Worm (Caenorhabditis elegans) whole organism, midembryonic: ENCODE data around the gene fkb-1.
"Not testable (repeated sequence)": the region's sequence is repeated elsewhere in the genome, so short reads cannot be mapped to it uniquely, and the experiment has no call there.

Experiments used
- T22C8.4 ChIP-seq: fragments of 200-800 bp; sonication (Bioruptor generic); IDR thresholded peaks from 2 replicates; pipeline ENCODE4 v1.3.6; 2022; ENCODE audit warnings: missing genetic modification characterization, missing compliant biosample characterization
- cog-1 ChIP-seq: sonication (generic microtip); optimal IDR thresholded peaks from 2 replicates; lab custom pipeline; 2016; ENCODE audit warnings: missing genetic modification characterization, missing compliant biosample characterization
- flt-1 ChIP-seq: fragments of 200-800 bp; sonication (Bioruptor generic); IDR thresholded peaks from 2 replicates; pipeline ENCODE4 v1.3.6; 2022; ENCODE audit warnings: missing genetic modification characterization, missing compliant biosample characterization
- klf-2 ChIP-seq: fragments of 200-800 bp; sonication (Bioruptor generic); conservative IDR thresholded peaks from 2 replicates; pipeline ENCODE4 v1.3.6; 2022; ENCODE audit warnings: missing genetic modification reagents, missing genetic modification characterization, missing compliant biosample characterization
- med-1 ChIP-seq: sonication (generic microtip); optimal IDR thresholded peaks from 2 replicates; lab custom pipeline; 2017; ENCODE audit warnings: missing genetic modification characterization, mild to moderate bottlenecking, missing compliant biosample characterization, antibody characterized with exemption, missing genetic modification reagents; ENCODE audit not compliant: insufficient read depth
- ref-1 ChIP-seq: fragments of 200-800 bp; sonication (Bioruptor generic); conservative IDR thresholded peaks from 2 replicates; pipeline ENCODE4 v1.3.6; 2022; ENCODE audit warnings: missing genetic modification reagents, missing genetic modification characterization, missing compliant biosample characterization
- tab-1 ChIP-seq: fragments of 200-800 bp; sonication (Bioruptor generic); IDR thresholded peaks from 2 replicates; pipeline ENCODE4 v1.3.6; 2022; ENCODE audit warnings: missing genetic modification characterization, missing compliant biosample characterization
- ztf-23 ChIP-seq: fragments of 200-800 bp; sonication (Bioruptor generic); IDR thresholded peaks from 2 replicates; pipeline ENCODE4 v1.3.6; 2022; ENCODE audit warnings: missing genetic modification reagents, missing genetic modification characterization, missing compliant biosample characterization
- ztf-29 ChIP-seq: fragments of 200-800 bp; sonication (Bioruptor generic); IDR thresholded peaks from 2 replicates; pipeline ENCODE4 v1.3.6; 2022; ENCODE audit warnings: missing genetic modification reagents, missing genetic modification characterization, missing compliant biosample characterization

The fkb-1 gene

DNA sequence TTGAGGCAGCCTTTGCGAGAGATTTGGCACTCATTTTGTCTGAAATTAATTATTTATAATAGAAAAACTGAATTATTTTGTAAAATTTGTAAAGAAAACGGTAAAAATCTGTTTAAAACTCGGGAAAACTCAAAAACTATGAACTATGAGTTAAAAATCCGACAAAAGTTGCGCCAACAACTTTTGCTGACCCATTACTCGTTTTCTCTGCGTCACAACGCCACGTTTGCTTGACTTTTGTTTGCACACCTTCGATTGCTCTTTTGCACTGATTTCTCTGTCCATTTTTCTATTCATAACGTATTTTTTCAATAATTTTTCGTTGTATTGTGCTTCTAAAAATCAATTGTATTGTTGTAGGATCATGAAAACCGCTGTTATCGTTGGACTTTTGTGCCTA lies at the start of gene fkb-1:
Gene fkb-1 (plus strand): TSS at position 361 of the 400 bp plus-strand sequence.
- no peak for TF ChIP-seq ref-1 (GFP tag; lab: Robert Waterston, UW)
- no peak for TF ChIP-seq med-1 (GFP tag; lab: Kevin White, UChicago)

DNA sequence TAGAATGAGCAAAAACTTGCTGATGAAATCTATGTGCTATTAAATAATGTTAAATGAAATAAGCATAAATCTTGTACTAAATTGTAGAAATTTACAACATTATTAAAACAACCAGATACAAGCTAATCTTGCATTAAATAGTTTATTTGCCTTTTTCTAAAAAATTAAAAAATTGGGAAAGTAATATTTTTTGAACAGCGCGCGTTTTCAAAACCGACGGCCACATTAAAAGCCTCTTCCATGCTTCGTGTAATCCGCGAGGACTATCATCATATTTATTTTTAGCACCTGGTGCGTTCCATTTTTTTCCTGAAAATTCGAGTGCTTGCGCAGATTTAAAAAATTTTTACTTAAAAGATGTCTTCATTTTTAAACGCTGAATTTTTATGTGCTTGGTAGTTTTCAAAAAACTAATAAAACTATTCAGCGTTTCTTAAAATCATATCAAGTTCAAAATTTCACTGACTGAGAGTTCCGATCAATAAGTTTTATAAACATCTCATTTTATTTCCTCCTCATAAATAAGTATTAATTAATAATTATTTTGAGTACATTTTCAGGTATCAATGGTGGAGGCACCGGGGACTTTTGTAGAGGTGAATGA lies 48.9 kb upstream of the fkb-1 start, which contains the start of gene Y43E12A.3:
Gene Y43E12A.3 (plus strand): TSS at position 554 of the 604 bp plus-strand sequence.
- not testable (repeated sequence) for TF ChIP-seq flt-1; klf-2; med-1 (GFP tag; lab: Kevin White, UChicago)

DNA sequence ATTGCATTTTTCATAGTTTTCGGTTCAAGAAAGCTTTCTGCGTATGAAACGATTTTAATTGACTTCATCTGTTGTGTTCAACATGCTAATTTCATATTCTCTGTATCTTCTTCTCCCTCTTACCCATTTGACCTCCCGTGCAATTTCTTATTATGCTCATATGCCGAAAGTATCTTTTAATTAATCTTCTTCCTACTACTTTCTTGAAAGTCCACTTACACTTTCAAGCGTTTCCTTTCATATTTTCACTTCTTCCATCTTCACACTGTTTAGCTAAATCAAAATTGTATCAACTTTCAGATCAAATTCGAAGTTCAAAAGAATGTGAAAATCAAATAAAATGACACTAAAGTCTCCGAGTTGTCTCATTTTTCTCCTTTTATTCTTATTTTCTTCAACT lies 45.7 kb upstream of the fkb-1 start, which contains the start of gene F13H10.5:
Gene F13H10.5 (plus strand): TSS at position 301 of the 400 bp plus-strand sequence.
- no peak for TF ChIP-seq klf-2

DNA sequence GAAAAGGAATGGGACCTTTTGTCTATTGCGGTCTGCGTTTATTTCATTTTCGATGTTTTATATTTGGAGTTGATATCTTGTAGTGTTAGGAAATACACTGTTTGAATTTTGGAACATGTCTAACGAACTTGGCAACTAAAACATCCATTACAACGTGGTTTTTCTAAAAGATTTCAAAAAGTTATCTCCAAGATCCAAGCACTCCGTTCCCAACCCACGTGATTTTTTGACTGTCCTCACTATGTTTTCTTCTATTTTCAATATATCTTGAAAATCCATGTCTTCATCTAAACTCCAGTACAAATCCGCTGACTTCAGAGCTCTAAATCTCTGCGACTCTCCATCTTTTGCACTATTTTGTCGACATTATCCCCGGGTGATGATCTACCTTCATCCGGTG lies 34.8 kb upstream of the fkb-1 start, which contains the start of gene F13H10.9:
Gene F13H10.9 (plus strand): TSS at position 301 of the 400 bp plus-strand sequence.
- TF ChIP-seq ztf-29 (GFP tag; lab: Robert Waterston, UW) (no peak), med-1 (GFP tag; lab: Kevin White, UChicago) (no peak), T22C8.4 (GFP tag; lab: Robert Waterston, UW) (no peak), ref-1 (GFP tag; lab: Robert Waterston, UW) (no peak), klf-2 (no peak), flt-1 (no peak), ztf-23 (no peak), tab-1 (GFP tag; lab: Robert Waterston, UW) (no peak), cog-1 (tag; lab: Kevin White, UChicago) (no peak)

DNA sequence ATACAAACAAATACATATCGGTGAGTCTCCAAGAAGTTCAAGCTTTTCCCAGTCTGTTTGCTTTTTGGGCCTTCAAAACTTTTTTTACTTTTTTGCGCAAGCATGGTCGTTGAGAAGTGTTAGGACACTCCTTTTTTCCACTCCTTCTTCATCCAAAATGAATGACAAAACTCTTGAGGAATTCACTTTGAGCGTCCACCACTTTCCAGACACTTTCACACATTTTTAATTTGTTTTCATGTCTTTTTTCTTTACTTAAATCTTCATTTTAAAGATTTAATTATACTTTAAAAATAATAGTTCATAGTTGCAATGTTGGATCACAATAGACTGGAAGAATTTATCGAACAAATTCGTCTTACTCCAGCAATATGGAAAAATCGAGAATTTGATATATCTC lies 32.1 kb upstream of the fkb-1 start, which contains the start of gene F13H10.1:
Gene F13H10.1 (plus strand): TSS at position 301 of the 400 bp plus-strand sequence.
- TF ChIP-seq cog-1 (tag; lab: Kevin White, UChicago): no peak
- TF ChIP-seq ztf-29 (GFP tag; lab: Robert Waterston, UW): no peak
- no peak for TF ChIP-seq flt-1
- no peak for TF ChIP-seq klf-2
- TF ChIP-seq T22C8.4 (GFP tag; lab: Robert Waterston, UW): no peak
- no peak for TF ChIP-seq tab-1 (GFP tag; lab: Robert Waterston, UW)
- no peak for TF ChIP-seq med-1 (GFP tag; lab: Kevin White, UChicago)
- no peak for TF ChIP-seq ref-1 (GFP tag; lab: Robert Waterston, UW)
- no peak for TF ChIP-seq ztf-23

DNA sequence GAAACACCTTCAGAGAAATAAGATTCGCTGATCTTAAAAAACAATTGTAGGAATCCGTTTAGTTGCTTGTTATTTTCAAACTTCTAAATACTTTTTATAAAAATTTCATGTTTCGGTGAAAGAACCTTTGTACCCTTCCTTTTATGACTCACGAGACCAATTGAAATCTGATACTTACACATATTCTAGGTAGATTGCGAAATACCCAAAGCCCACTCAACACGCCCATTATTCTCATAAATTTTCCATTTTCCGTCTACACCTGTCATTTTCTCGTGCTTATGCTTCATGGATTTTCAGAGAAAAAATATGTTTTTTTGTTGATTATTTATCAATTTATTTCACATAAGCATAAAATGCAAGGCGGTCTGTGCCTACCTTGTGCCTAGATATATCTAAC lies 30.0 kb upstream of the fkb-1 start:
- TF ChIP-seq ref-1 (GFP tag; lab: Robert Waterston, UW) (no peak), tab-1 (GFP tag; lab: Robert Waterston, UW) (no peak), klf-2 (no peak), ztf-29 (GFP tag; lab: Robert Waterston, UW) (no peak), flt-1 (no peak), cog-1 (tag; lab: Kevin White, UChicago) (no peak), T22C8.4 (GFP tag; lab: Robert Waterston, UW) (no peak), ztf-23 (no peak), med-1 (GFP tag; lab: Kevin White, UChicago) (no peak)

DNA sequence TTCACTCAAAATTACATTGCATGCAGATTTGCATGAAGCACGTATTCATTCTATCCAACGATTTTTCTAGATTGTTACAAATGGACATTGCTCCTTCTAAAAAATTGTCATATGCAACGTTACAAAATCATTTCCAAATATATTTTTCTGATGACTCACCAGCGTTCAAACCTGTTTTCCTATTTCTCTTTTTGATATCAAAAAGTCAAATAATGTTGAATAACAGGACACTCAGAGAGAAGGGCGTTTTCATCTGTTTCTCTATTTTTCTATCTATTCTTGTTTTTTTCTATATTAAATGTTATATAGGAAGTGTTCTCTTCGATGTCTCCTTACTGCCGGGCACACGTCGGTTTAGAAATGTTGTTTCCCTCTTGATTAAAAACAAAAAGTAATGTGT lies 29.5 kb upstream of the fkb-1 start:
- TF ChIP-seq tab-1 (GFP tag; lab: Robert Waterston, UW): no peak
- TF ChIP-seq klf-2: no peak
- TF ChIP-seq ref-1 (GFP tag; lab: Robert Waterston, UW): no peak
- no peak for TF ChIP-seq med-1 (GFP tag; lab: Kevin White, UChicago)
- no peak for TF ChIP-seq ztf-29 (GFP tag; lab: Robert Waterston, UW)
- TF ChIP-seq cog-1 (tag; lab: Kevin White, UChicago): no peak
- TF ChIP-seq flt-1: no peak
- no peak for TF ChIP-seq ztf-23
- no peak for TF ChIP-seq T22C8.4 (GFP tag; lab: Robert Waterston, UW)

DNA sequence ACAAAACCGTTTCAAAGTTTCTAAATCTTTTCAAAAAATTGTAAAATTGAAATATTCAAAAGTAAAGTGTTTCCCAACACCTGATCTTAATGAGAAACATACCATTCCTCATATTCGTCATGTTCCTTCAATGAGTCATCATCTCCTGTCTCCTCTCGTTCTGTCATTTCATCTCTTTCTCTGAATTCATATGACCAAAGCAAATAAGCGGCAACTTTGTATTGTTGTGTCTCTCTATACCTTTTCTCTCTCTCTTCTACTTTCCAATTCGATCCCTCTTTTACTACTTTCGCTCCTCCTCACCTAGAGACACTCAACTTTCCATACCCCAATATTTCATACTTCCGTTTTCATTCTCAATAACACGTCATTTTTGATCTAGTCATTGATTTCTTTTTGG lies 28.1 kb upstream of the fkb-1 start:
- no peak for TF ChIP-seq T22C8.4 (GFP tag; lab: Robert Waterston, UW)
- TF ChIP-seq tab-1 (GFP tag; lab: Robert Waterston, UW): no peak
- no peak for TF ChIP-seq klf-2
- TF ChIP-seq cog-1 (tag; lab: Kevin White, UChicago): no peak
- TF ChIP-seq ztf-29 (GFP tag; lab: Robert Waterston, UW): no peak
- no peak for TF ChIP-seq ref-1 (GFP tag; lab: Robert Waterston, UW)
- TF ChIP-seq ztf-23: no peak
- TF ChIP-seq med-1 (GFP tag; lab: Kevin White, UChicago): no peak
- no peak for TF ChIP-seq flt-1

DNA sequence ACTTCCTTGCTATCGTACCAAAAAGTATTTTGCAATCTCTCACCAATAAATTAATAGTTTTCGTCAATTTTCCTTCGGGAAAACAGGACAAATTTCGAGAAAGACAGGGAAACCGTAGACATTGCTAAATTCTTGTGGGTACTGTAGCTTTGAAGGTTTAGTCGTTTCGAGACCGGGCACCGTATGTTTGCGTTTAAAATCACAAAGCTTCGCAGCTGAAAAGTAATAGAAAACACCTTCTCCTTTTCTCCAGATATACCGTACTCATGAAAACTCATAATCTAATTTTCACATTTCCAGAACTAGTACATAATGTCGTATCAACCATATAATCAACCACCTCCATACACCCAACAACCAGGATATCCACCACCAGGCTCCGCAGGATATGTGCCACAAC lies 27.4 kb upstream of the fkb-1 start, which contains the start of gene F13H10.6:
Gene F13H10.6 (plus strand): TSS at position 301 of the 400 bp plus-strand sequence.
- TF ChIP-seq med-1 (GFP tag; lab: Kevin White, UChicago) (no peak), cog-1 (tag; lab: Kevin White, UChicago) (no peak), ref-1 (GFP tag; lab: Robert Waterston, UW) (no peak), ztf-23 (no peak), tab-1 (GFP tag; lab: Robert Waterston, UW) (no peak), T22C8.4 (GFP tag; lab: Robert Waterston, UW) (no peak), klf-2 (no peak), ztf-29 (GFP tag; lab: Robert Waterston, UW) (no peak), flt-1 (no peak)

DNA sequence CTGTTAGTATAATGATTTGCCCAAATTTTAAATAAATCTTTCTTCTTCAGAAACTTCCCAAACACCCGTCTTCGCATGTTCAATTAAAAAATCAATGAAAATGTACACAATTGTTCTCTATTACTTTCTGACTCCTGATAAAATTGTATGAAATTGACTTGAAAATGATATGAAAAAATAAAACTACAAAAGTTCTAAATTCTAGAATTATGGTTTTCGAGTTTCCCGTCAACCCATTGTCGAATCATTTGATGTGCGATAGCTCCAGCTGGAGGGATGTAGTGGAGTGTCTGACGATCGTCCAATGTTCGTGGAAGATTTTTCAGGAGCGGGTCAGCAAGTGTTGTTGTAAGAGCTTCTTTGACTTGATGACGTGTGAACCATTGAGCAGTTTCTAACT lies 26.5 kb upstream of the fkb-1 start:
- TF ChIP-seq ztf-23 (no peak), klf-2 (no peak), tab-1 (GFP tag; lab: Robert Waterston, UW) (no peak), ref-1 (GFP tag; lab: Robert Waterston, UW) (no peak), T22C8.4 (GFP tag; lab: Robert Waterston, UW) (no peak), flt-1 (no peak), med-1 (GFP tag; lab: Kevin White, UChicago) (no peak), cog-1 (tag; lab: Kevin White, UChicago) (no peak), ztf-29 (GFP tag; lab: Robert Waterston, UW) (no peak)
